Fruit fly (Drosophila melanogaster): ENCODE results near the gene Ask1.

- TF ChIP-seq fd96Ca (GFP tag; IDR thresholded peaks at IDR 0.05): no peak; the same call in 2 of the 3 replicates
- peak; percentile 36 for TF ChIP-seq CG14655 (GFP tag; optimal IDR thresholded peaks at IDR 0.05)
- TF ChIP-seq CG15710 (tag; optimal IDR thresholded peaks at IDR 0.05): no peak
- peak; percentile 18 for TF ChIP-seq CG34367 (tag; optimal IDR thresholded peaks at IDR 0.05)
- TF ChIP-seq CG8159 (tag; optimal IDR thresholded peaks at IDR 0.05): no peak
- TF ChIP-seq Ets98B (GFP tag; IDR thresholded peaks at IDR 0.05): peak; percentile 75
- TF ChIP-seq gl (tag; optimal IDR thresholded peaks at IDR 0.05): no peak
- no peak for TF ChIP-seq CG13204 (GFP tag; optimal IDR thresholded peaks at IDR 0.05)
- peak; percentile 75 for TF ChIP-seq CG32121 (GFP tag; IDR thresholded peaks at IDR 0.05)
- peak; percentile 56 for TF ChIP-seq Pif1A (GFP tag; optimal IDR thresholded peaks at IDR 0.05)
- TF ChIP-seq EcR (GFP tag; optimal IDR thresholded peaks at IDR 0.05): no peak
These were observed 42.8 kb upstream of the Ask1 start, which contains the start of gene bnl for dm6 chr3R:19836687-19837086.

All from whole organism, pupa.